Worm (Caenorhabditis elegans) whole organism, L3 larva: ENCODE results near the gene rpb-6.

ENCODE experiments used
- R02D3.7 ChIP-seq: fragments of 150-350 bp; optimal IDR thresholded peaks from 2 replicates; lab custom pipeline; 2014; ENCODE audit warnings: missing biosample characterization, missing genetic modification characterization
- ZK546.5 ChIP-seq: sonication (generic microtip); optimal IDR thresholded peaks from 2 replicates; lab custom pipeline; 2017; ENCODE audit warnings: missing biosample characterization, missing genetic modification characterization
- egl-27 ChIP-seq: sonication (generic microtip); optimal IDR thresholded peaks from 4 replicates; lab custom pipeline; 2017; ENCODE audit warnings: missing biosample characterization, missing genetic modification reagents, missing genetic modification characterization
- elt-1 ChIP-seq: fragments of 150-350 bp; optimal IDR thresholded peaks from 2 replicates; lab custom pipeline; 2014; ENCODE audit warnings: missing biosample characterization, missing genetic modification characterization
- fkh-10 ChIP-seq: sonication (generic microtip); optimal IDR thresholded peaks from 2 replicates; lab custom pipeline; 2017; ENCODE audit warnings: missing biosample characterization, missing genetic modification reagents, missing genetic modification characterization
- lin-39 ChIP-seq: fragments of 150-350 bp; optimal IDR thresholded peaks from 2 replicates; lab custom pipeline; 2018; ENCODE audit warnings: missing biosample characterization, missing genetic modification reagents, missing genetic modification characterization
- lsy-12 ChIP-seq: sonication (generic microtip); optimal IDR thresholded peaks from 2 replicates; lab custom pipeline; 2016; ENCODE audit warnings: mild to moderate bottlenecking, missing genetic modification characterization, missing compliant biosample characterization
- nhr-25 ChIP-seq: sonication (generic microtip); optimal IDR thresholded peaks from 2 replicates; lab custom pipeline; 2017; ENCODE audit warnings: missing biosample characterization, missing genetic modification characterization
- nhr-67 ChIP-seq: fragments of 150-350 bp; optimal IDR thresholded peaks from 2 replicates; lab custom pipeline; 2014; ENCODE audit warnings: missing biosample characterization, missing genetic modification characterization
- pha-4 ChIP-seq: fragments of 150-350 bp; optimal IDR thresholded peaks from 2 replicates; lab custom pipeline; 2014; ENCODE audit warnings: missing biosample characterization, missing genetic modification reagents, missing genetic modification characterization
- skn-1 ChIP-seq: fragments of 150-350 bp; optimal IDR thresholded peaks from 2 replicates; lab custom pipeline; 2014; ENCODE audit warnings: missing biosample characterization, missing genetic modification characterization
- ztf-4 ChIP-seq: fragments of 150-350 bp; optimal IDR thresholded peaks from 2 replicates; lab custom pipeline; 2014; ENCODE audit warnings: missing biosample characterization, missing genetic modification characterization

DNA sequence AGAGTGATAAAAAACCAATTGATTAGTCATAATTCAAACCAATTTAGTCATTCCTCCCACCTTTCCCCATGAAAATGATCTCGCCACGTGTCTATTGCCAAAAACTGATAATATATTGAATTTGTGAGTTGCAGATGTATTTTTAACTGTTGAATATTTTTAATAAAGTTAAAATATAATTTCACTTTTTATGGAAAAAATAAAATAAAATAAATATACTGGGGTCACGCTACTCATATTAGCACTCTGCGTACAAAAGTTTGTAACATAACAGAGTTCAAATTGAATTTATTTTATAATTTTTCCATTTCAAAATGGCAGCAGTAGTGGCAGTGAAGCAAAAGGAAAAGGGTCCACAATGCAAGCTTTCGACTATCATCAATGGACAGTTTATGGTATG is 39.0 kb downstream of the rpb-6 start, which contains the start of gene C14A4.13:
- TF ChIP-seq lsy-12 (tag; lab: Kevin White, UChicago) (no peak), ZK546.5 (tag; lab: Kevin White, UChicago) (no peak), skn-1 (tag; lab: Kevin White, UChicago) (no peak), egl-27 (no peak), fkh-10 (no peak), lin-39 (tag; lab: Kevin White, UChicago) (no peak), R02D3.7 (no peak), nhr-67 (tag; lab: Kevin White, UChicago) (no peak), nhr-25 (tag; lab: Kevin White, UChicago) (no peak), elt-1 (tag; lab: Kevin White, UChicago) (no peak), pha-4 (no peak), ztf-4 (tag; lab: Kevin White, UChicago) (no peak)
